Worm (Caenorhabditis elegans): ENCODE results near the gene tiar-2.

DNA sequence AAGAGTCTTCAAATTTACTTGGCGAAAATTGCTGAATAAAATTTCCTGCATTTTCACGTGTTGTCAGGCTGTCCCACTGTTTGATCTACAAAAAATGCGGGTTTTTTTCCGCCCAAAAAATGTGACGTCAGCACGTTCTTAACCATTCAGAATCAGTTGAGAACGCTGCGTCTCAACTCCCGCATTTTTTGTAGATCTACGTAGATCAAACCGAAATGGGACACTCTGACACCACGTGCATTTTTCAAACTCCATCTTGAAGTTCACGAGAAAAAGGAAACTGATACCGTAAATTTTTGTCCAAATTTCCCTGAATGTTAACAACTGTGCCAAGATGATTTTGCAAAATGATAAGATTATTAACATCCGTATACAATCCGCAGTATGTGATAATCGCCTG, 44.8 kb downstream of the tiar-2 start:
- TF ChIP-seq flt-1 (GFP tag; IDR thresholded peaks at IDR 0.05) (no peak), hmg-4 (GFP tag; optimal IDR thresholded peaks at IDR 0.05) (no peak), tbx-11 (GFP tag; IDR thresholded peaks at IDR 0.05) (no peak), scrt-1 (GFP tag; IDR thresholded peaks at IDR 0.05) (no peak), ama-1 (optimal IDR thresholded peaks at IDR 0.05) (no peak)

Data from whole organism, early embryonic.